Fruit fly (Drosophila melanogaster) whole organism, adult: ENCODE data around the gene OtopLa.

Source experiments
- CG14711 ChIP-seq: fragments of 200-800 bp; sonication (Bioruptor generic); optimal IDR thresholded peaks from 2 replicates; lab custom pipeline; 2018; ENCODE audit warnings: missing biosample characterization, mild to moderate bottlenecking, missing genetic modification characterization, moderate library complexity
- CG1620 ChIP-seq: fragments of 200-800 bp; sonication (Bioruptor generic); optimal IDR thresholded peaks from 2 replicates; lab custom pipeline; 2016; ENCODE audit warnings: missing biosample characterization, missing genetic modification characterization
- CG5204 ChIP-seq: fragments of 200-800 bp; sonication (Bioruptor generic); optimal IDR thresholded peaks from 2 replicates; lab custom pipeline; 2016; ENCODE audit warnings: missing biosample characterization, missing genetic modification characterization
- CG7101 ChIP-seq: fragments of 200-800 bp; sonication (Bioruptor generic); optimal IDR thresholded peaks from 2 replicates; lab custom pipeline; 2018; ENCODE audit warnings: missing biosample characterization, mild to moderate bottlenecking, missing genetic modification characterization, moderate library complexity
- Crg-1 ChIP-seq: fragments of 200-800 bp; sonication (Bioruptor generic); optimal IDR thresholded peaks from 2 replicates; lab custom pipeline; 2016; ENCODE audit warnings: missing biosample characterization, missing genetic modification characterization
- Hr96 ChIP-seq: fragments of 200-800 bp; sonication (Bioruptor generic); optimal IDR thresholded peaks from 2 replicates; lab custom pipeline; 2016; ENCODE audit warnings: missing biosample characterization, missing genetic modification characterization
- Mnt ChIP-seq: fragments of 200-800 bp; sonication (Bioruptor generic); optimal IDR thresholded peaks from 2 replicates; lab custom pipeline; 2016; ENCODE audit warnings: missing biosample characterization, mild to moderate bottlenecking, missing genetic modification characterization
- bab1 ChIP-seq: fragments of 200-800 bp; sonication (Bioruptor generic); optimal IDR thresholded peaks from 3 replicates; lab custom pipeline; 2019; ENCODE audit warnings: missing biosample characterization, mild to moderate bottlenecking, missing genetic modification characterization, moderate library complexity
- ovo ChIP-seq: fragments of 200-800 bp; sonication (Bioruptor generic); optimal IDR thresholded peaks from 2 replicates; lab custom pipeline; 2016; ENCODE audit warnings: missing biosample characterization, missing genetic modification characterization
- pad ChIP-seq: fragments of 200-800 bp; sonication (Bioruptor generic); optimal IDR thresholded peaks from 3 replicates; lab custom pipeline; 2017; ENCODE audit warnings: missing biosample characterization, missing genetic modification characterization, mild to moderate bottlenecking, moderate library complexity, missing genetic modification reagents

- no peak for TF ChIP-seq CG14711 (tag; lab: Kevin White, UChicago)
- TF ChIP-seq CG1620 (GFP tag; lab: Kevin White, UChicago), result no peak
- TF ChIP-seq Crg-1 (GFP tag; lab: Kevin White, UChicago), result no peak
- TF ChIP-seq Hr96 (GFP tag; lab: Kevin White, UChicago), result no peak
- no peak for TF ChIP-seq Mnt (GFP tag; lab: Kevin White, UChicago)
- no peak for TF ChIP-seq CG5204 (GFP tag; lab: Kevin White, UChicago)
- TF ChIP-seq bab1 (GFP tag; lab: Kevin White, UChicago), result no peak
- peak; percentile 94 for TF ChIP-seq pad (GFP tag; lab: Kevin White, UChicago)
- no peak for TF ChIP-seq CG7101 (tag; lab: Kevin White, UChicago)
- TF ChIP-seq ovo (GFP tag; lab: Kevin White, UChicago), result no peak
Measured at dm6 chrX:5636529-5637099, 11.7 kb downstream of the OtopLa start.
